Worm (Caenorhabditis elegans) whole organism, mixed stage, embryonic: Measurements from ENCODE around the gene daf-3.
A peak's percentile ranks its signal among the peaks of the same experiment; 100 is the strongest.

Experiments
- M03D4.4 ChIP-seq: sonication (generic microtip); optimal IDR thresholded peaks from 2 replicates; lab custom pipeline; 2017; ENCODE audit warnings: mild to moderate bottlenecking, missing genetic modification characterization, missing compliant biosample characterization
- ceh-39 ChIP-seq: fragments of 150-350 bp; optimal IDR thresholded peaks from 2 replicates; lab custom pipeline; 2014; ENCODE audit warnings: missing biosample characterization, missing genetic modification characterization
- lin-13 ChIP-seq: fragments of 150-350 bp; optimal IDR thresholded peaks from 2 replicates; lab custom pipeline; 2014; ENCODE audit warnings: missing biosample characterization, missing genetic modification characterization
- mls-2 ChIP-seq: sonication (generic microtip); optimal IDR thresholded peaks from 2 replicates; lab custom pipeline; 2016; ENCODE audit warnings: mild to moderate bottlenecking, missing genetic modification characterization, moderate library complexity, missing compliant biosample characterization
- nhr-2 ChIP-seq: fragments of 150-350 bp; optimal IDR thresholded peaks from 2 replicates; lab custom pipeline; 2014; ENCODE audit warnings: missing biosample characterization, missing genetic modification characterization
- nhr-237 ChIP-seq: fragments of 150-350 bp; optimal IDR thresholded peaks from 2 replicates; lab custom pipeline; 2014; ENCODE audit warnings: missing biosample characterization, missing genetic modification characterization
- nhr-28 ChIP-seq: fragments of 150-350 bp; optimal IDR thresholded peaks from 2 replicates; lab custom pipeline; 2014; ENCODE audit warnings: missing biosample characterization, missing genetic modification characterization
- snpc-4 ChIP-seq: fragments of 150-350 bp; optimal IDR thresholded peaks from 2 replicates; lab custom pipeline; 2014; ENCODE audit warnings: missing biosample characterization, missing genetic modification characterization
- sptf-1 ChIP-seq: sonication (generic microtip); optimal IDR thresholded peaks from 2 replicates; lab custom pipeline; 2017; ENCODE audit warnings: mild to moderate bottlenecking, missing genetic modification characterization, moderate library complexity, missing compliant biosample characterization
- unc-39 ChIP-seq: fragments of 150-350 bp; optimal IDR thresholded peaks from 2 replicates; lab custom pipeline; 2014; ENCODE audit warnings: missing biosample characterization, missing genetic modification characterization
- unc-62 ChIP-seq: fragments of 150-350 bp; optimal IDR thresholded peaks from 2 replicates; lab custom pipeline; 2014; ENCODE audit warnings: missing biosample characterization, missing genetic modification reagents, missing genetic modification characterization
- ztf-11 ChIP-seq: fragments of 150-350 bp; optimal IDR thresholded peaks from 2 replicates; lab custom pipeline; 2014; ENCODE audit warnings: missing biosample characterization, missing genetic modification characterization

ce11 chrX:768061-768646 lies 57.1 kb downstream of the daf-3 start, which contains the start of the genes trap-2 and ile-2:
- TF ChIP-seq snpc-4 (no peak), unc-39 (tag; lab: Kevin White, UChicago) (no peak), ceh-39 (tag; lab: Kevin White, UChicago) (peak; percentile 63), sptf-1 (tag; lab: Kevin White, UChicago) (peak; percentile 72), mls-2 (tag; lab: Kevin White, UChicago) (peak; percentile 70), unc-62 (peak; percentile 65), lin-13 (tag; lab: Kevin White, UChicago) (peak; percentile 87), M03D4.4 (tag; lab: Kevin White, UChicago) (peak; percentile 31), ztf-11 (tag; lab: Kevin White, UChicago) (peak; percentile 34), nhr-237 (peak; percentile 58), nhr-2 (peak; percentile 15), nhr-28 (tag; lab: Kevin White, UChicago) (no peak)
